Worm (Caenorhabditis elegans) whole organism, L4 larva: ENCODE results near the gene rbm-26.

ENCODE experiments used
- F26F4.8 ChIP-seq: fragments of 200-800 bp; sonication (Bioruptor generic); conservative IDR thresholded peaks from 2 replicates; pipeline ENCODE4 v1.3.6; 2022; ENCODE audit warnings: missing genetic modification characterization, missing compliant biosample characterization
- F37D6.2 ChIP-seq: sonication (generic microtip); optimal IDR thresholded peaks from 2 replicates; lab custom pipeline; 2016; ENCODE audit warnings: mild to moderate bottlenecking, missing genetic modification characterization, missing compliant biosample characterization
- Y75B8A.6 ChIP-seq: fragments of 200-800 bp; sonication (Bioruptor generic); IDR thresholded peaks from 2 replicates; pipeline ENCODE4 v1.3.6; 2022; ENCODE audit warnings: missing genetic modification reagents, missing genetic modification characterization, missing compliant biosample characterization
- ceh-62 ChIP-seq: sonication (generic microtip); optimal IDR thresholded peaks from 2 replicates; lab custom pipeline; 2017; ENCODE audit warnings: missing biosample characterization, missing genetic modification characterization
- ces-1 ChIP-seq: fragments of 150-350 bp; sonication (generic microtip); optimal IDR thresholded peaks from 4 replicates; lab custom pipeline; 2014; ENCODE audit warnings: missing biosample characterization, missing genetic modification reagents, missing genetic modification characterization
- dmd-9 ChIP-seq: fragments of 200-800 bp; sonication (Bioruptor generic); IDR thresholded peaks from 2 replicates; pipeline ENCODE4 v1.3.6; 2022; ENCODE audit warnings: missing genetic modification reagents, missing genetic modification characterization, missing compliant biosample characterization
- gei-8 ChIP-seq: fragments of 200-800 bp; sonication (Bioruptor generic); optimal IDR thresholded peaks from 2 replicates; lab custom pipeline; 2018; ENCODE audit warnings: mild to moderate bottlenecking, missing genetic modification characterization, missing compliant biosample characterization
- hlh-11 ChIP-seq: fragments of 200-800 bp; sonication (Bioruptor generic); optimal IDR thresholded peaks from 2 replicates; lab custom pipeline; 2018; ENCODE audit warnings: mild to moderate bottlenecking, missing genetic modification characterization, missing compliant biosample characterization
- mdt-29 ChIP-seq: fragments of 200-800 bp; sonication (Bioruptor generic); IDR thresholded peaks from 2 replicates; pipeline ENCODE4 v1.3.6; 2022; ENCODE audit warnings: missing genetic modification reagents, missing genetic modification characterization, missing compliant biosample characterization
- mep-1 ChIP-seq: fragments of 150-350 bp; sonication (generic microtip); optimal IDR thresholded peaks from 3 replicates; lab custom pipeline; 2014; ENCODE audit warnings: missing biosample characterization, missing genetic modification characterization
- pqm-1 ChIP-seq: sonication (generic microtip); optimal IDR thresholded peaks from 2 replicates; lab custom pipeline; 2017; ENCODE audit warnings: missing biosample characterization, missing genetic modification characterization
- spr-1 ChIP-seq: sonication (generic microtip); optimal IDR thresholded peaks from 2 replicates; lab custom pipeline; 2016; ENCODE audit warnings: mild to moderate bottlenecking, missing genetic modification characterization, missing compliant biosample characterization
- ztf-11 ChIP-seq: fragments of 150-350 bp; optimal IDR thresholded peaks from 2 replicates; lab custom pipeline; 2014; ENCODE audit warnings: missing biosample characterization, missing genetic modification characterization

rbm-26 gene

ce11 chrIII:5761886-5762285, 50.5 kb downstream of the rbm-26 start (continued):
- TF ChIP-seq pqm-1 (tag; lab: Kevin White, UChicago) (no peak), ces-1 (GFP tag; lab: Kevin White, UChicago) (no peak), Y75B8A.6 (GFP tag; lab: Robert Waterston, UW) (peak; percentile 73; the same call in 1 of the 2 replicates), spr-1 (tag; lab: Kevin White, UChicago) (peak; percentile 11), mdt-29 (GFP tag; lab: Robert Waterston, UW) (no peak), ztf-11 (tag; lab: Kevin White, UChicago) (no peak), F26F4.8 (peak; percentile 53), ceh-62 (tag; lab: Kevin White, UChicago) (no peak), gei-8 (GFP tag; lab: Kevin White, UChicago) (no peak), dmd-9 (GFP tag; lab: Robert Waterston, UW) (0 out of 2 replicates have a peak, but pooled peaks have one; percentile 14)

DNA sequence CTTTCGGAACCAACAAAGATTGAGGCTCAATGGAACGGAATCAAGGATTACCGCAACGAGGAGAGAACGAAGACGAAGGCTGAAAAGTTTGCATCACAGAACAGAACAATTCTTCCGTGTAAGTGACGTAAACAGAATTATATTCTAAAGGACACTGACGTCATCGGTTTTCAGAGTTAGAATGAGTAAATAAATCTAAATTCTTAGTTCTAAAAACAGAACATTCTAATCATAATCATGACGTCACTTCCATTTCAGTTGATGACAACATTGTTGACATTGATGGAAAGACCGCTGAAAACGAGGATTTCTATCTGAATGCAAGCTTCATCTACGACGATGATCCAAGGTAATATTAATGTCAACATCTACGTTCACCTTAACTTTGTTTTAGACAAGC, 52.6 kb downstream of the rbm-26 start:
- TF ChIP-seq mep-1 (no peak), hlh-11 (no peak), F37D6.2 (tag; lab: Kevin White, UChicago) (no peak)
